Worm (Caenorhabditis elegans) whole organism, mixed stage, embryonic: ENCODE data around the gene F44E7.9.

Source experiments
- M03D4.4 ChIP-seq: sonication (generic microtip); optimal IDR thresholded peaks from 2 replicates; lab custom pipeline; 2017; ENCODE audit warnings: mild to moderate bottlenecking, missing genetic modification characterization, missing compliant biosample characterization
- bed-3 ChIP-seq: fragments of 200-800 bp; sonication (Bioruptor generic); optimal IDR thresholded peaks from 3 replicates; lab custom pipeline; 2018; ENCODE audit warnings: mild to moderate bottlenecking, missing genetic modification characterization, moderate library complexity, missing compliant biosample characterization
- blmp-1 ChIP-seq: fragments of 150-350 bp; optimal IDR thresholded peaks from 2 replicates; lab custom pipeline; 2014; ENCODE audit warnings: missing biosample characterization, missing genetic modification characterization
- ceh-39 ChIP-seq: fragments of 150-350 bp; optimal IDR thresholded peaks from 2 replicates; lab custom pipeline; 2014; ENCODE audit warnings: missing biosample characterization, missing genetic modification characterization
- ceh-43 ChIP-seq: fragments of 200-800 bp; sonication (Bioruptor generic); optimal IDR thresholded peaks from 2 replicates; lab custom pipeline; 2018; ENCODE audit warnings: mild to moderate bottlenecking, missing genetic modification characterization, moderate library complexity, missing compliant biosample characterization
- ceh-83 ChIP-seq: fragments of 200-800 bp; sonication (Bioruptor generic); optimal IDR thresholded peaks from 2 replicates; lab custom pipeline; 2018; ENCODE audit warnings: mild to moderate bottlenecking, missing genetic modification characterization, missing compliant biosample characterization
- ces-1 ChIP-seq: fragments of 150-350 bp; optimal IDR thresholded peaks from 2 replicates; lab custom pipeline; 2014; ENCODE audit warnings: missing biosample characterization, missing genetic modification reagents, missing genetic modification characterization
- cnd-1 ChIP-seq: fragments of 200-800 bp; sonication (Bioruptor generic); optimal IDR thresholded peaks from 2 replicates; lab custom pipeline; 2018; ENCODE audit warnings: mild to moderate bottlenecking, missing genetic modification characterization, missing compliant biosample characterization
- drap-1 ChIP-seq: fragments of 200-800 bp; sonication (Bioruptor generic); optimal IDR thresholded peaks from 3 replicates; lab custom pipeline; 2018; ENCODE audit warnings: mild to moderate bottlenecking, missing genetic modification characterization, missing compliant biosample characterization
- elt-3 ChIP-seq: fragments of 150-350 bp; optimal IDR thresholded peaks from 2 replicates; lab custom pipeline; 2014; ENCODE audit warnings: missing biosample characterization, missing genetic modification characterization
- flh-1 ChIP-seq: fragments of 200-800 bp; sonication (Bioruptor generic); optimal IDR thresholded peaks from 2 replicates; lab custom pipeline; 2018; ENCODE audit warnings: mild to moderate bottlenecking, missing genetic modification characterization, moderate library complexity, missing compliant biosample characterization
- ham-2 ChIP-seq: fragments of 200-800 bp; sonication (Bioruptor generic); optimal IDR thresholded peaks from 2 replicates; lab custom pipeline; 2018; ENCODE audit warnings: mild to moderate bottlenecking, missing genetic modification characterization, missing compliant biosample characterization
- hlh-1 ChIP-seq: fragments of 150-350 bp; optimal IDR thresholded peaks from 2 replicates; lab custom pipeline; 2014; ENCODE audit warnings: missing biosample characterization, missing genetic modification reagents, missing genetic modification characterization
- lin-13 ChIP-seq: fragments of 150-350 bp; optimal IDR thresholded peaks from 2 replicates; lab custom pipeline; 2014; ENCODE audit warnings: missing biosample characterization, missing genetic modification characterization
- lsy-2 ChIP-seq: fragments of 150-350 bp; optimal IDR thresholded peaks from 2 replicates; lab custom pipeline; 2014; ENCODE audit warnings: missing biosample characterization, missing genetic modification characterization
- mep-1 ChIP-seq: fragments of 150-350 bp; optimal IDR thresholded peaks from 2 replicates; lab custom pipeline; 2017; ENCODE audit warnings: missing biosample characterization, missing genetic modification reagents, missing genetic modification characterization, inconsistent platforms
- mls-2 ChIP-seq: sonication (generic microtip); optimal IDR thresholded peaks from 2 replicates; lab custom pipeline; 2016; ENCODE audit warnings: mild to moderate bottlenecking, missing genetic modification characterization, moderate library complexity, missing compliant biosample characterization
- nhr-12 ChIP-seq: fragments of 150-350 bp; optimal IDR thresholded peaks from 2 replicates; lab custom pipeline; 2014; ENCODE audit warnings: missing biosample characterization, missing genetic modification characterization
- nhr-2 ChIP-seq: fragments of 150-350 bp; optimal IDR thresholded peaks from 2 replicates; lab custom pipeline; 2014; ENCODE audit warnings: missing biosample characterization, missing genetic modification characterization
- nhr-237 ChIP-seq: fragments of 150-350 bp; optimal IDR thresholded peaks from 2 replicates; lab custom pipeline; 2014; ENCODE audit warnings: missing biosample characterization, missing genetic modification characterization
- nhr-28 ChIP-seq: fragments of 150-350 bp; optimal IDR thresholded peaks from 2 replicates; lab custom pipeline; 2014; ENCODE audit warnings: missing biosample characterization, missing genetic modification characterization
- nhr-76 ChIP-seq: sonication (generic microtip); optimal IDR thresholded peaks from 2 replicates; lab custom pipeline; 2017; ENCODE audit warnings: missing biosample characterization, missing genetic modification characterization
- sem-2 ChIP-seq: fragments of 200-800 bp; sonication (Bioruptor generic); optimal IDR thresholded peaks from 2 replicates; lab custom pipeline; 2018; ENCODE audit warnings: mild to moderate bottlenecking, missing genetic modification characterization, missing compliant biosample characterization
- sptf-1 ChIP-seq: sonication (generic microtip); optimal IDR thresholded peaks from 2 replicates; lab custom pipeline; 2017; ENCODE audit warnings: mild to moderate bottlenecking, missing genetic modification characterization, moderate library complexity, missing compliant biosample characterization
- tbx-8 ChIP-seq: fragments of 200-800 bp; sonication (Bioruptor generic); optimal IDR thresholded peaks from 2 replicates; lab custom pipeline; 2018; ENCODE audit warnings: mild to moderate bottlenecking, missing genetic modification characterization, moderate library complexity, missing compliant biosample characterization
- unc-120 ChIP-seq: sonication (generic microtip); optimal IDR thresholded peaks from 2 replicates; lab custom pipeline; 2017; ENCODE audit warnings: missing genetic modification characterization, missing compliant biosample characterization; ENCODE audit not compliant: poor library complexity, severe bottlenecking
- unc-39 ChIP-seq: fragments of 150-350 bp; optimal IDR thresholded peaks from 2 replicates; lab custom pipeline; 2014; ENCODE audit warnings: missing biosample characterization, missing genetic modification characterization
- unc-62 ChIP-seq: fragments of 150-350 bp; optimal IDR thresholded peaks from 2 replicates; lab custom pipeline; 2014; ENCODE audit warnings: missing biosample characterization, missing genetic modification reagents, missing genetic modification characterization
- zip-8 ChIP-seq: fragments of 150-350 bp; optimal IDR thresholded peaks from 2 replicates; lab custom pipeline; 2014; ENCODE audit warnings: missing biosample characterization, missing genetic modification characterization
- ztf-11 ChIP-seq: fragments of 150-350 bp; optimal IDR thresholded peaks from 2 replicates; lab custom pipeline; 2014; ENCODE audit warnings: missing biosample characterization, missing genetic modification characterization

The F44E7.9 gene

ce11 chrV:5765081-5765480 lies 25.9 kb upstream of the F44E7.9 start, which contains the start of gene pgph-2:
Gene pgph-2 (plus strand): TSS chrV:5765127.
- no peak for TF ChIP-seq flh-1 (GFP tag; lab: Kevin White, UChicago)
- no peak for TF ChIP-seq ceh-39 (tag; lab: Kevin White, UChicago)
- TF ChIP-seq zip-8 (tag; lab: Kevin White, UChicago), result no peak
- no peak for TF ChIP-seq M03D4.4 (tag; lab: Kevin White, UChicago)
- TF ChIP-seq ceh-83 (GFP tag; lab: Kevin White, UChicago), result no peak
- TF ChIP-seq unc-62, result no peak
- TF ChIP-seq lin-13 (tag; lab: Kevin White, UChicago), result no peak
- no peak for TF ChIP-seq ham-2 (GFP tag; lab: Kevin White, UChicago)
- TF ChIP-seq hlh-1, result no peak
- TF ChIP-seq unc-120 (tag; lab: Kevin White, UChicago), result no peak
- no peak for TF ChIP-seq ces-1 (GFP tag; lab: Kevin White, UChicago)
- no peak for TF ChIP-seq drap-1 (GFP tag; lab: Kevin White, UChicago)
- TF ChIP-seq nhr-76, result no peak
- TF ChIP-seq bed-3 (GFP tag; lab: Kevin White, UChicago), result no peak
- TF ChIP-seq nhr-237 (tag; lab: Kevin White, UChicago), result no peak
- TF ChIP-seq tbx-8, result no peak
- no peak for TF ChIP-seq cnd-1 (tag; lab: Kevin White, UChicago)
- TF ChIP-seq blmp-1, result no peak
- no peak for TF ChIP-seq lsy-2 (tag; lab: Kevin White, UChicago)
- TF ChIP-seq sem-2 (GFP tag; lab: Kevin White, UChicago), result no peak

- TF ChIP-seq nhr-12 (tag; lab: Kevin White, UChicago), result no peak
- TF ChIP-seq ztf-11 (tag; lab: Kevin White, UChicago), result no peak
- no peak for TF ChIP-seq lin-13 (tag; lab: Kevin White, UChicago)
- no peak for TF ChIP-seq nhr-2
- no peak for TF ChIP-seq nhr-28 (tag; lab: Kevin White, UChicago)
- no peak for TF ChIP-seq tbx-8
- TF ChIP-seq elt-3 (tag; lab: Kevin White, UChicago), result no peak
- TF ChIP-seq ces-1 (GFP tag; lab: Kevin White, UChicago), result no peak
- no peak for TF ChIP-seq mls-2 (tag; lab: Kevin White, UChicago)
- TF ChIP-seq, all 35 proteins: peak for 0
Observed at ce11 chrV:5768292-5768695, 22.7 kb upstream of the F44E7.9 start.

- TF ChIP-seq drap-1 (GFP tag; lab: Kevin White, UChicago) (no peak), blmp-1 (no peak), nhr-12 (tag; lab: Kevin White, UChicago) (no peak), ceh-43 (GFP tag; lab: Kevin White, UChicago) (no peak), lsy-2 (tag; lab: Kevin White, UChicago) (no peak), ces-1 (GFP tag; lab: Kevin White, UChicago) (no peak), mep-1 (tag; lab: Kevin White, UChicago) (no peak), sptf-1 (tag; lab: Kevin White, UChicago) (no peak), lin-13 (tag; lab: Kevin White, UChicago) (no peak), bed-3 (GFP tag; lab: Kevin White, UChicago) (no peak), nhr-237 (tag; lab: Kevin White, UChicago) (no peak), tbx-8 (no peak), ham-2 (GFP tag; lab: Kevin White, UChicago) (no peak), zip-8 (tag; lab: Kevin White, UChicago) (no peak), unc-62 (no peak), unc-39 (tag; lab: Kevin White, UChicago) (no peak), flh-1 (GFP tag; lab: Kevin White, UChicago) (no peak), hlh-1 (no peak)
- TF ChIP-seq, all 35 proteins: peak for 0
Observed at ce11 chrV:5769500-5769899, 21.5 kb upstream of the F44E7.9 start.

- TF ChIP-seq ceh-83 (GFP tag; lab: Kevin White, UChicago) (no peak), nhr-2 (no peak), unc-39 (tag; lab: Kevin White, UChicago) (no peak), ces-1 (GFP tag; lab: Kevin White, UChicago) (no peak), blmp-1 (no peak), mls-2 (tag; lab: Kevin White, UChicago) (no peak), nhr-28 (tag; lab: Kevin White, UChicago) (no peak), bed-3 (GFP tag; lab: Kevin White, UChicago) (no peak), unc-120 (tag; lab: Kevin White, UChicago) (no peak), drap-1 (GFP tag; lab: Kevin White, UChicago) (no peak), elt-3 (tag; lab: Kevin White, UChicago) (no peak), unc-62 (no peak), mep-1 (tag; lab: Kevin White, UChicago) (no peak)
Observed at ce11 chrV:5769999-5770398, 21.0 kb upstream of the F44E7.9 start.
